Fruit fly (Drosophila melanogaster) whole organism, prepupa: Measurements from ENCODE around the gene CG14990.

Experiments used
- CG10631 ChIP-seq: fragments of 200-800 bp; sonication (Bioruptor generic); optimal IDR thresholded peaks from 2 replicates; lab custom pipeline; 2016; ENCODE audit warnings: missing biosample characterization, missing genetic modification characterization
- CG11902 ChIP-seq: fragments of 200-800 bp; sonication (Bioruptor generic); optimal IDR thresholded peaks from 3 replicates; lab custom pipeline; 2016; ENCODE audit warnings: missing biosample characterization, missing genetic modification characterization
- CG16779 ChIP-seq: fragments of 200-800 bp; sonication (Bioruptor generic); optimal IDR thresholded peaks from 3 replicates; lab custom pipeline; 2017; ENCODE audit warnings: missing biosample characterization, mild to moderate bottlenecking, missing genetic modification characterization
- CG32006 ChIP-seq: fragments of 200-800 bp; sonication (Bioruptor generic); optimal IDR thresholded peaks from 3 replicates; lab custom pipeline; 2017; ENCODE audit warnings: missing biosample characterization, mild to moderate bottlenecking, missing genetic modification characterization
- CG34406 ChIP-seq: fragments of 200-800 bp; sonication (Bioruptor generic); optimal IDR thresholded peaks from 3 replicates; lab custom pipeline; 2016; ENCODE audit warnings: missing biosample characterization, missing genetic modification characterization
- CG4318 ChIP-seq: fragments of 200-800 bp; sonication (Bioruptor generic); optimal IDR thresholded peaks from 3 replicates; lab custom pipeline; 2017; ENCODE audit warnings: missing biosample characterization, mild to moderate bottlenecking, missing genetic modification characterization
- Eip93F ChIP-seq: fragments of 200-800 bp; sonication (Bioruptor generic); optimal IDR thresholded peaks from 2 replicates; lab custom pipeline; 2016; ENCODE audit warnings: missing biosample characterization, mild to moderate bottlenecking, missing genetic modification characterization
- Ets96B ChIP-seq: fragments of 200-800 bp; optimal IDR thresholded peaks from 2 replicates; lab custom pipeline; 2019; ENCODE audit warnings: missing biosample characterization, mild to moderate bottlenecking, missing genetic modification characterization, moderate library complexity

DNA sequence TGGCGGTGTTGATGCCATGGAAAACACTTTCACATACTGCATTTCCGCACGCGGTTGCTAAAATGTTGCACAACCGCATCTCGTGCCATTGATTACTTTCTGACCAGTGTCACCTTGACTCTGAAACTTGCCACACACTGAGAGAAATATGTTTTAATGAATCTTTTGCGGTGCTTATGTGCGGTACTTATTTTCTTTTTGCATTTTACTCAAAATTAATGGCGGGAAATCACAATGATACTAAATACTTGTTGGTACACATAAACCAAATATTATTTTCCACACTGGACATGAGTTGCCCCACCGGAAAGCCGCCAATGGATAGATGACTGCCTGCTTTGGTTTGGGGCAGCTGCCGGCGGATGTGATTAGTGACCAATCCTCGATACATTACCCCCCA is 36.2 kb upstream of the CG14990 start:
- no peak for TF ChIP-seq Ets96B
- peak; percentile 47 for TF ChIP-seq CG32006 (GFP tag; lab: Kevin White, UChicago)
- TF ChIP-seq CG16779 (tag; lab: Kevin White, UChicago) = no peak
- TF ChIP-seq CG4318 (GFP tag; lab: Kevin White, UChicago) = no peak
- TF ChIP-seq Eip93F (GFP tag; lab: Kevin White, UChicago) = no peak
- no peak for TF ChIP-seq CG34406 (GFP tag; lab: Kevin White, UChicago)
- TF ChIP-seq CG10631 (GFP tag; lab: Kevin White, UChicago) = no peak
- TF ChIP-seq CG11902 (GFP tag; lab: Kevin White, UChicago) = no peak
